Fruit fly (Drosophila melanogaster) whole organism, adult: ENCODE results near the gene CG31871.

Experiments
- CG11617 ChIP-seq: fragments of 200-800 bp; sonication (Bioruptor generic); optimal IDR thresholded peaks from 2 replicates; lab custom pipeline; 2017; ENCODE audit warnings: mild to moderate bottlenecking, missing biosample characterization, missing genetic modification reagents, missing genetic modification characterization
- CG12768 ChIP-seq: fragments of 200-800 bp; sonication (Bioruptor generic); optimal IDR thresholded peaks from 2 replicates; lab custom pipeline; 2017; ENCODE audit warnings: missing biosample characterization, missing genetic modification characterization, mild to moderate bottlenecking, moderate library complexity, missing genetic modification reagents
- CG14711 ChIP-seq: fragments of 200-800 bp; sonication (Bioruptor generic); optimal IDR thresholded peaks from 2 replicates; lab custom pipeline; 2018; ENCODE audit warnings: missing biosample characterization, mild to moderate bottlenecking, missing genetic modification characterization, moderate library complexity
- CG1620 ChIP-seq: fragments of 200-800 bp; sonication (Bioruptor generic); optimal IDR thresholded peaks from 2 replicates; lab custom pipeline; 2016; ENCODE audit warnings: missing biosample characterization, missing genetic modification characterization
- CG33017 ChIP-seq: fragments of 200-800 bp; sonication (Bioruptor generic); optimal IDR thresholded peaks from 2 replicates; lab custom pipeline; 2018; ENCODE audit warnings: missing biosample characterization, mild to moderate bottlenecking, missing genetic modification characterization, moderate library complexity
- CG5204 ChIP-seq: fragments of 200-800 bp; sonication (Bioruptor generic); optimal IDR thresholded peaks from 2 replicates; lab custom pipeline; 2016; ENCODE audit warnings: missing biosample characterization, missing genetic modification characterization
- CG7045 ChIP-seq: fragments of 200-800 bp; sonication (Bioruptor generic); optimal IDR thresholded peaks from 2 replicates; lab custom pipeline; 2017; ENCODE audit warnings: missing biosample characterization, mild to moderate bottlenecking, missing genetic modification characterization
- CG7101 ChIP-seq: fragments of 200-800 bp; sonication (Bioruptor generic); optimal IDR thresholded peaks from 2 replicates; lab custom pipeline; 2018; ENCODE audit warnings: missing biosample characterization, mild to moderate bottlenecking, missing genetic modification characterization, moderate library complexity
- Clk ChIP-seq: fragments of 200-800 bp; sonication (Bioruptor generic); optimal IDR thresholded peaks from 2 replicates; lab custom pipeline; 2017; ENCODE audit warnings: missing biosample characterization, missing genetic modification characterization
- Crg-1 ChIP-seq: fragments of 200-800 bp; sonication (Bioruptor generic); optimal IDR thresholded peaks from 2 replicates; lab custom pipeline; 2016; ENCODE audit warnings: missing biosample characterization, missing genetic modification characterization
- Hr96 ChIP-seq: fragments of 200-800 bp; sonication (Bioruptor generic); optimal IDR thresholded peaks from 2 replicates; lab custom pipeline; 2016; ENCODE audit warnings: missing biosample characterization, missing genetic modification characterization
- Mnt ChIP-seq: fragments of 200-800 bp; sonication (Bioruptor generic); optimal IDR thresholded peaks from 2 replicates; lab custom pipeline; 2016; ENCODE audit warnings: missing biosample characterization, mild to moderate bottlenecking, missing genetic modification characterization
- bab1 ChIP-seq: fragments of 200-800 bp; sonication (Bioruptor generic); optimal IDR thresholded peaks from 3 replicates; lab custom pipeline; 2019; ENCODE audit warnings: missing biosample characterization, mild to moderate bottlenecking, missing genetic modification characterization, moderate library complexity
- cic ChIP-seq: fragments of 200-800 bp; sonication (Bioruptor generic); optimal IDR thresholded peaks from 2 replicates; lab custom pipeline; 2017; ENCODE audit warnings: missing biosample characterization, mild to moderate bottlenecking, missing genetic modification characterization, moderate library complexity
- cnc ChIP-seq, 2 experiments: fragments of >200 bp; optimal IDR thresholded peaks; 2 replicates each; lab custom pipeline; 2017
- kay ChIP-seq: fragments of 200-800 bp; sonication (Bioruptor generic); peaks from one replicate; lab custom pipeline; 2016; ENCODE audit warnings: missing biosample characterization, missing genetic modification characterization, borderline replicate concordance
- ovo ChIP-seq: fragments of 200-800 bp; sonication (Bioruptor generic); optimal IDR thresholded peaks from 2 replicates; lab custom pipeline; 2016; ENCODE audit warnings: missing biosample characterization, missing genetic modification characterization
- pad ChIP-seq: fragments of 200-800 bp; sonication (Bioruptor generic); optimal IDR thresholded peaks from 3 replicates; lab custom pipeline; 2017; ENCODE audit warnings: missing biosample characterization, missing genetic modification characterization, mild to moderate bottlenecking, moderate library complexity, missing genetic modification reagents
- tj ChIP-seq: fragments of 200-800 bp; sonication (Bioruptor generic); optimal IDR thresholded peaks from 3 replicates; lab custom pipeline; 2017; ENCODE audit warnings: missing biosample characterization, mild to moderate bottlenecking, missing genetic modification characterization, moderate library complexity
- toe ChIP-seq: fragments of 200-800 bp; sonication (Bioruptor generic); optimal IDR thresholded peaks from 2 replicates; lab custom pipeline; 2016; ENCODE audit warnings: missing biosample characterization, missing genetic modification characterization

CG31871 gene

DNA sequence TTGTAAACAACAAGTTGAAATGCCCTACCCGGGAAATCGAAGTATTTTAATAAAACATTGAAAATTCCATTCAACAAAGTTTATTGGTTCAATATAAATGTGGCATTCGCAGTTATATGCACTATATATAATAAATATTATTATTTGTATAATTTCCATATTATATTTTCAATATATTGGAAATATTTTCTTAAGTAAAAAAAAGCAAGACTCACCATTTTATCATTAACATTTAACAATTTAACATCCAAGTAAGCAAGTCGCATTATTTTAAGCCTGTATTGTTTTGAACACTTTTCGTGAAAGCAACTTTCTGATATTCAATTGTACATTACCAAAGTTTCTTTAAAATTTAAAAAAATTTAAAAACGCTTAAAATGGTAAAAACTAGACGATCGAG is 3.9 kb upstream of the CG31871 start, which contains the start of gene CG45690:
CG45690 (plus strand) TSS at position 301 of the 400 bp plus-strand sequence.
- TF ChIP-seq CG11617 (GFP tag; lab: Kevin White, UChicago), result no peak
- no peak for TF ChIP-seq kay (GFP tag; lab: Kevin White, UChicago)
- no peak for TF ChIP-seq CG7101 (tag; lab: Kevin White, UChicago)
- TF ChIP-seq cnc (optimal IDR thresholded peaks at IDR 0.05; lab: Kevin White, UChicago), result no peak
- no peak for TF ChIP-seq CG12768
- TF ChIP-seq Clk (GFP tag; lab: Kevin White, UChicago), result no peak
- TF ChIP-seq Mnt (GFP tag; lab: Kevin White, UChicago), result no peak
- TF ChIP-seq pad (GFP tag; lab: Kevin White, UChicago), result no peak
- TF ChIP-seq CG1620 (GFP tag; lab: Kevin White, UChicago), result no peak
- TF ChIP-seq CG33017 (tag; lab: Kevin White, UChicago), result no peak

DNA sequence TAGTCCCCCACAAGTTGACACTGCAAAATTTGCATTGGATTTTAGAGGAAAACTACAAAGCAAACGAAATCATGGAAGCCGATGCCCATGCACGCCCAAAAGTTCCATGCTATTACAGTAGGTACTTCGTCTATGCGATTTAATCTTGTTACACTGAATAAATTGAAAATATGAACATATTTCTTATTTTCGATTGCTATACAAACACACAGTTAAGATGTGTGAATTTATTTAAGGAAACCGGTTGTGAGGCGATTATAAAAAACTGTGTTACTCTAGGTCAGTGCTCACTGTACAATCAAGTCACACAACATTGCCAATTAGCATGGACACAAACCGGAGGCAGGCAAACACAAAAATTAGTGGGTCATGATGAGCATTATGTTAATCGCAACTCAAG is 3.7 kb downstream of the CG31871 start:
- TF ChIP-seq toe (GFP tag; lab: Kevin White, UChicago) (no peak), Mnt (GFP tag; lab: Kevin White, UChicago) (no peak), Crg-1 (GFP tag; lab: Kevin White, UChicago) (no peak), tj (GFP tag; lab: Kevin White, UChicago) (no peak), CG33017 (tag; lab: Kevin White, UChicago) (no peak), CG7101 (tag; lab: Kevin White, UChicago) (no peak), cic (GFP tag; lab: Kevin White, UChicago) (no peak), CG5204 (GFP tag; lab: Kevin White, UChicago) (no peak), pad (GFP tag; lab: Kevin White, UChicago) (no peak), ovo (GFP tag; lab: Kevin White, UChicago) (no peak)

DNA sequence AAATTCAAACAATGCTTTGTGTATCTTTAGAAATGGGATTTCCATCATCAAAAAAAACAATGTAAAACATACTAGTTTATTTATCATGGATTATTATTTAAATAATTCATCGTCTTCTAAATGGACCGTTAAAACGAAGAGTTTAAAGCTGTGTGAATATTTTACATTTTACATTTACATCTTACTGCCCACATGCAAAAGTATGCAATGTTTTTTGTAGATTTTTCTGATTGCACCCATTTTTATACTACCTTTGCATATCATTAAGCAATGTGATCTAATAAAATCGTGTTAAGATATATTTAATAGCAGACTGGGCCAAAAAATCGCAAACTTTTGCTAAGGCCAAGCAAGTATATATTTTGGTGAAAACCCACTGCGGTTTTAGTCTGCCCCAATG is 9.6 kb downstream of the CG31871 start:
- TF ChIP-seq pad (GFP tag; lab: Kevin White, UChicago), result no peak
- no peak for TF ChIP-seq tj (GFP tag; lab: Kevin White, UChicago)

DNA sequence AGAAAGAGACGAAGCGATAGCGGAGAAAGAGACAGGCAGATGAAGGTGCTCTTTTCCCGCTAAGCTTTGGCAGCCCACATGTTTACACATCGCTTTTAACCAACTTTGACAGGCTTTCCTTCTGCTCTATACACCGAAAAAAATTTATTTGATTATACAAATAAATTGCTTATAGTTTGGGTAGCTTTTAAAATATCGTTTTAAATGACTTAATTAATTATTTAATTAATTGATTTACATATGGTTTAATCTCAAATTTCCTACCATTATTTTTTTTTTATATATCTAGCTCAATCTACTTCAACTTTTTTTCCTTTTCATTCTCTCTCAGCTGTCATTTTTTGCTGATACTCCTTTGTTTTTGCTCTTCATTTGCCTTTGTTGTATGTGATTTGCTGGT is 11.1 kb downstream of the CG31871 start:
- TF ChIP-seq Mnt (GFP tag; lab: Kevin White, UChicago) (no peak), CG12768 (no peak), tj (GFP tag; lab: Kevin White, UChicago) (no peak), Crg-1 (GFP tag; lab: Kevin White, UChicago) (no peak), pad (GFP tag; lab: Kevin White, UChicago) (no peak), CG33017 (tag; lab: Kevin White, UChicago) (no peak), toe (GFP tag; lab: Kevin White, UChicago) (no peak), CG7045 (GFP tag; lab: Kevin White, UChicago) (no peak), kay (GFP tag; lab: Kevin White, UChicago) (no peak), CG5204 (GFP tag; lab: Kevin White, UChicago) (no peak), CG14711 (tag; lab: Kevin White, UChicago) (no peak)

DNA sequence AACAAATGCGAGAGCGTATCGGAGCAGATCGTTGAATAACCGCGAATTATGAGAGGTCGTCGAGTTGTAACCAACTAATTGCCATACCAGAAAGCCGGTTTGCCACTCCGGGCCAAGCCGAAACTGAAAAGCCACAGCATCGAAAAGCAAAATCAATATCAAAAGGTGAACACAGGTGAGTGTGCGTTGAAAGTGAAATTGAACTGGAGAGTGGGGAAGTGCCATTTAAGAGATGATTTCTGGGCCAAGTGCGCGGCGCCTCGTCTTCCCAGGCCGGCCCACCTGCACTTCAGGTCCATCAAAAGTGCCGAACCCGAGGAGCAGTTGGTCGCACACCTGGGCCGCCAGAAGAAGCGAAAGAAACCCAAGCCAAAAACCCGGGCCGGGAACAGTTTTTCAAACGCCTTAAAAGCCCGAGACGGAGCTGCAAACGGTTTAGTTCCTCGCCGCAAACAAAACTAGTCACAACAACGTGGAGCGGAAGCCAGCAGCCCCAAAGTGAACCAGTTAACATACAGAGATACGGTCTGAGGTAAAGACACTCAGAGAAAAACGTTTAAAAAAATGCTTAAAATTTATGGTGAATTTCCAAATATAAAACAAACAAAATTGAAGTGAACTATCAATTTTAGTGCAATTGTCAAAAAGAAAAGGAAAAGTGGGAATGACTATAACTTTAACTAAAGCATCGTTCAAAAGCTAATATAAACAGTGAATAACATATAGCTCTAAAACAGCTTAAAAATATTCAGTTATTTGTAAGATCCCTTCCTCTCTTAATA is 15.2 kb downstream of the CG31871 start, which contains the start of gene CG17104:
CG17104 (plus strand) TSS at position 266 of the 782 bp plus-strand sequence.
- TF ChIP-seq CG12768 (no peak), CG7045 (GFP tag; lab: Kevin White, UChicago) (no peak), toe (GFP tag; lab: Kevin White, UChicago) (no peak), cic (GFP tag; lab: Kevin White, UChicago) (no peak), Hr96 (GFP tag; lab: Kevin White, UChicago) (no peak), cnc (optimal IDR thresholded peaks at IDR 0.05; lab: Kevin White, UChicago) (no peak), Mnt (GFP tag; lab: Kevin White, UChicago) (no peak), CG11617 (GFP tag; lab: Kevin White, UChicago) (no peak), CG33017 (tag; lab: Kevin White, UChicago) (no peak), CG14711 (tag; lab: Kevin White, UChicago) (no peak), CG7101 (tag; lab: Kevin White, UChicago) (no peak), tj (GFP tag; lab: Kevin White, UChicago) (no peak), bab1 (GFP tag; lab: Kevin White, UChicago) (no peak)

DNA sequence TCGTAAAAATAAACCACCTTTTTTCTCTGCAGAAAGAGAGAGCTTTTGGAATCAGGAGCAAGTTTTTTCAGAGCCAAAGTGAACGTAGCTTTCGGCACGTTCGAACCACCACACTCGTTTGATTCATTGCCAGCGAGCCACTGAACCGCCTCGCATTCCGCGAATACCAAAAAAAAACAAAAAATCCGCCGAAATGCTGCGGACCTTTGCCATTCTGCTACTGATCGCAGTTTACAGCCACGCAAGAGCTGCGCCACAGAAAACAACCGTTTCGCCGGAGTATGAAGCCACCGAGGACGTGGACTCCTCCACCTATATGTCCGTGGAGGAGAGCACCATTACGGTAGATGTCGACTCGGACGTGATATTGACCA is 15.8 kb downstream of the CG31871 start:
- no peak for TF ChIP-seq pad (GFP tag; lab: Kevin White, UChicago)
- no peak for TF ChIP-seq CG5204 (GFP tag; lab: Kevin White, UChicago)
- no peak for TF ChIP-seq tj (GFP tag; lab: Kevin White, UChicago)
- no peak for TF ChIP-seq bab1 (GFP tag; lab: Kevin White, UChicago)
- TF ChIP-seq CG14711 (tag; lab: Kevin White, UChicago), result no peak
- TF ChIP-seq CG33017 (tag; lab: Kevin White, UChicago), result no peak
- no peak for TF ChIP-seq toe (GFP tag; lab: Kevin White, UChicago)
- no peak for TF ChIP-seq CG12768
- TF ChIP-seq cnc (optimal IDR thresholded peaks at IDR 0.05; lab: Kevin White, UChicago), result no peak
- no peak for TF ChIP-seq cic (GFP tag; lab: Kevin White, UChicago)
- TF ChIP-seq CG1620 (GFP tag; lab: Kevin White, UChicago), result no peak
- TF ChIP-seq Clk (GFP tag; lab: Kevin White, UChicago), result no peak
- no peak for TF ChIP-seq Crg-1 (GFP tag; lab: Kevin White, UChicago)
- TF ChIP-seq kay (GFP tag; lab: Kevin White, UChicago), result no peak
